Fruit fly (Drosophila melanogaster) whole organism, pupa: ENCODE results near the gene CG9213.

Source experiments
- CG10348 ChIP-seq: fragments of 200-800 bp; sonication (Bioruptor generic); IDR thresholded peaks from 2 replicates; pipeline ENCODE4 v1.3.6; 2022; ENCODE audit warnings: missing biosample characterization, missing genetic modification characterization
- CG4496 ChIP-seq: fragments of 200-800 bp; sonication (Bioruptor generic); IDR thresholded peaks from 3 replicates; pipeline ENCODE4 v1.3.6; 2022; ENCODE audit warnings: missing biosample characterization, missing genetic modification characterization
- CG9948 ChIP-seq: fragments of 200-800 bp; sonication (Bioruptor generic); optimal IDR thresholded peaks from 2 replicates; lab custom pipeline; 2018; ENCODE audit warnings: missing biosample characterization, mild to moderate bottlenecking, missing genetic modification characterization, moderate library complexity

dm6 chrX:15530369-15530768 is 44.0 kb downstream of the CG9213 start:
- TF ChIP-seq CG10348 (GFP tag; lab: Robert Waterston, UW) (no peak), CG9948 (tag; lab: Kevin White, UChicago) (peak; percentile 29), CG4496 (GFP tag; lab: Robert Waterston, UW) (no peak)
